Fruit fly (Drosophila melanogaster): Measurements from ENCODE around the gene CG42487.

- TF ChIP-seq N (GFP tag; optimal IDR thresholded peaks at IDR 0.05): no peak
- TF ChIP-seq woc (GFP tag; optimal IDR thresholded peaks at IDR 0.05): peak; percentile 43
- no peak for TF ChIP-seq brk (GFP tag; optimal IDR thresholded peaks at IDR 0.05)
- TF ChIP-seq Dfd (GFP tag; optimal IDR thresholded peaks at IDR 0.05): no peak
- TF ChIP-seq jim (GFP tag; optimal IDR thresholded peaks at IDR 0.05): no peak
- no peak for TF ChIP-seq CG9705 (GFP tag; optimal IDR thresholded peaks at IDR 0.05)
- no peak for TF ChIP-seq dl (GFP tag; optimal IDR thresholded peaks at IDR 0.05; ENCODE audit: insufficient read depth in 1 of 2, partially characterized antibody in 2 of 2)
- TF ChIP-seq Abd-B (GFP tag; optimal IDR thresholded peaks at IDR 0.05): no peak
- TF ChIP-seq Myc (optimal IDR thresholded peaks at IDR 0.05): peak; percentile 38
- no peak for TF ChIP-seq usp (GFP tag; optimal IDR thresholded peaks at IDR 0.05)
- peak; percentile 51 for TF ChIP-seq psq (GFP tag; optimal IDR thresholded peaks at IDR 0.05)
Observed at dm6 chr3R:27916355-27917019, 42.6 kb downstream of the CG42487 start, which contains the start of the genes CG5003 and mRpS22.

All from whole organism, wandering third instar larva.